Fruit fly (Drosophila melanogaster): ENCODE measurements around the gene beg.

- peak; percentile 60 for TF ChIP-seq Rel (GFP tag; optimal IDR thresholded peaks at IDR 0.05)
- peak; percentile 80 for TF ChIP-seq Rel (tag; optimal IDR thresholded peaks at IDR 0.05)
- TF ChIP-seq Abd-B (GFP tag; optimal IDR thresholded peaks at IDR 0.05): no peak
Measured at dm6 chr3L:17012017-17012719, 23.3 kb upstream of the beg start, which contains the start of gene CG3764.
